Worm (Caenorhabditis elegans) whole organism, young adult: ENCODE results near the gene ssq-2.
A peak's percentile ranks its signal among the peaks of the same experiment; 100 is the strongest.

Experiments used
- B0261.1 ChIP-seq: sonication (generic microtip); optimal IDR thresholded peaks from 2 replicates; lab custom pipeline; 2016; ENCODE audit warnings: mild to moderate bottlenecking, missing genetic modification characterization, moderate library complexity, missing compliant biosample characterization
- B0336.3 ChIP-seq: fragments of 200-800 bp; sonication (Bioruptor generic); IDR thresholded peaks from 2 replicates; pipeline ENCODE4 v1.3.6; 2022; ENCODE audit warnings: missing genetic modification characterization, missing compliant biosample characterization
- F37B4.10 ChIP-seq: fragments of 200-800 bp; sonication (Bioruptor generic); IDR thresholded peaks from 2 replicates; pipeline ENCODE4 v1.3.6; 2022; ENCODE audit warnings: missing genetic modification characterization, missing compliant biosample characterization
- F49E8.2 ChIP-seq: sonication (generic microtip); optimal IDR thresholded peaks from 3 replicates; lab custom pipeline; 2017; ENCODE audit warnings: missing genetic modification characterization, mild to moderate bottlenecking, missing compliant biosample characterization, antibody characterized with exemption, moderate library complexity; ENCODE audit not compliant: insufficient read depth
- F57A8.1 ChIP-seq: fragments of 200-800 bp; sonication (Bioruptor generic); optimal IDR thresholded peaks from 2 replicates; lab custom pipeline; 2018; ENCODE audit warnings: mild to moderate bottlenecking, missing genetic modification characterization, moderate library complexity, missing compliant biosample characterization
- F57C9.4 ChIP-seq: sonication (generic microtip); optimal IDR thresholded peaks from 2 replicates; lab custom pipeline; 2017; ENCODE audit warnings: mild to moderate bottlenecking, missing genetic modification characterization, missing compliant biosample characterization
- K11D2.4 ChIP-seq: fragments of 200-800 bp; sonication (Bioruptor generic); IDR thresholded peaks from 2 replicates; pipeline ENCODE4 v1.3.6; 2022; ENCODE audit warnings: missing genetic modification reagents, missing genetic modification characterization, missing compliant biosample characterization
- K12H6.12 ChIP-seq: fragments of 200-800 bp; sonication (Bioruptor generic); optimal IDR thresholded peaks from 2 replicates; lab custom pipeline; 2018; ENCODE audit warnings: mild to moderate bottlenecking, missing genetic modification characterization, missing compliant biosample characterization
- Y79H2A.3 ChIP-seq: fragments of 200-800 bp; sonication (Bioruptor generic); conservative IDR thresholded peaks from 2 replicates; pipeline ENCODE4 v1.3.6; 2022; ENCODE audit warnings: missing genetic modification reagents, missing genetic modification characterization, missing compliant biosample characterization
- ama-1 ChIP-seq, 3 experiments: fragments of 150-350 bp in 1 of 3; sonication (generic microtip) in 2 of 3; optimal IDR thresholded peaks; 2 replicates each; lab custom pipeline; 2014 to 2018; ENCODE audit warnings: missing biosample characterization in 2 of 3, missing genetic modification characterization in 2 of 3, missing genetic modification reagents in 2 of 3
- attf-6 ChIP-seq: fragments of 200-800 bp; sonication (Bioruptor generic); IDR thresholded peaks from 2 replicates; pipeline ENCODE4 v1.3.6; 2022; ENCODE audit warnings: missing genetic modification reagents, missing genetic modification characterization, missing compliant biosample characterization
- bed-1 ChIP-seq: fragments of 200-800 bp; sonication (Bioruptor generic); IDR thresholded peaks from 2 replicates; pipeline ENCODE4 v1.3.6; 2022; ENCODE audit warnings: missing genetic modification reagents, missing genetic modification characterization, missing compliant biosample characterization
- cebp-2 ChIP-seq: fragments of 200-800 bp; sonication (Bioruptor generic); IDR thresholded peaks from 2 replicates; pipeline ENCODE4 v1.3.6; 2022; ENCODE audit warnings: missing genetic modification characterization, missing compliant biosample characterization
- ceh-100 ChIP-seq: fragments of 200-800 bp; sonication (Bioruptor generic); IDR thresholded peaks from 2 replicates; pipeline ENCODE4 v1.3.6; 2022; ENCODE audit warnings: missing genetic modification reagents, missing genetic modification characterization, missing compliant biosample characterization
- ceh-79 ChIP-seq: sonication (generic microtip); optimal IDR thresholded peaks from 2 replicates; lab custom pipeline; 2017; ENCODE audit warnings: mild to moderate bottlenecking, missing genetic modification characterization, missing compliant biosample characterization
- ceh-91 ChIP-seq: fragments of 200-800 bp; sonication (Bioruptor generic); IDR thresholded peaks from 2 replicates; pipeline ENCODE4 v1.3.6; 2022; ENCODE audit warnings: missing genetic modification reagents, missing genetic modification characterization, missing compliant biosample characterization
- egl-18 ChIP-seq: fragments of 200-800 bp; sonication (Bioruptor generic); IDR thresholded peaks from 2 replicates; pipeline ENCODE4 v1.3.6; 2022; ENCODE audit warnings: missing genetic modification reagents, missing genetic modification characterization, missing compliant biosample characterization
- egrh-3 ChIP-seq: fragments of 200-800 bp; sonication (Bioruptor generic); IDR thresholded peaks from 2 replicates; pipeline ENCODE4 v1.3.6; 2022; ENCODE audit warnings: missing genetic modification reagents, missing genetic modification characterization, missing compliant biosample characterization
- fkh-3 ChIP-seq: sonication (generic microtip); optimal IDR thresholded peaks from 2 replicates; lab custom pipeline; 2016; ENCODE audit warnings: mild to moderate bottlenecking, missing genetic modification characterization, missing compliant biosample characterization
- him-1 ChIP-seq: sonication (generic microtip); optimal IDR thresholded peaks from 2 replicates; lab custom pipeline; 2016; ENCODE audit warnings: missing genotype, missing genetic modification reagents, missing genetic modification characterization, missing compliant biosample characterization
- hmg-1.2 ChIP-seq: fragments of 200-800 bp; sonication (Bioruptor generic); IDR thresholded peaks from 2 replicates; pipeline ENCODE4 v1.3.6; 2022; ENCODE audit warnings: missing genetic modification reagents, missing genetic modification characterization, missing compliant biosample characterization
- hrde-1 ChIP-seq: sonication (generic microtip); optimal IDR thresholded peaks from 2 replicates; lab custom pipeline; 2016; ENCODE audit warnings: missing genetic modification characterization, mild to moderate bottlenecking, missing compliant biosample characterization, moderate library complexity, missing genotype, missing genetic modification reagents, borderline replicate concordance
- hsf-1 ChIP-seq: fragments of 200-800 bp; sonication (Bioruptor generic); IDR thresholded peaks from 2 replicates; pipeline ENCODE4 v1.3.6; 2022; ENCODE audit warnings: missing genetic modification reagents, missing genetic modification characterization, missing compliant biosample characterization
- lag-1 ChIP-seq: fragments of 200-800 bp; sonication (Bioruptor generic); IDR thresholded peaks from 2 replicates; pipeline ENCODE4 v1.3.6; 2022; ENCODE audit warnings: missing genetic modification reagents, missing genetic modification characterization, missing compliant biosample characterization
- lin-26 ChIP-seq: fragments of 200-800 bp; sonication (Bioruptor generic); IDR thresholded peaks from 2 replicates; pipeline ENCODE4 v1.3.6; 2022; ENCODE audit warnings: missing genetic modification reagents, missing genetic modification characterization, missing compliant biosample characterization
- lir-1 ChIP-seq: fragments of 200-800 bp; sonication (Bioruptor generic); conservative IDR thresholded peaks from 2 replicates; pipeline ENCODE4 v1.3.6; 2022; ENCODE audit warnings: missing genetic modification reagents, missing genetic modification characterization, missing compliant biosample characterization
- madf-10 ChIP-seq: sonication (generic microtip); optimal IDR thresholded peaks from 2 replicates; lab custom pipeline; 2016; ENCODE audit warnings: mild to moderate bottlenecking, missing genetic modification characterization, missing compliant biosample characterization
- madf-3 ChIP-seq: fragments of 200-800 bp; sonication (Bioruptor generic); IDR thresholded peaks from 2 replicates; pipeline ENCODE4 v1.3.6; 2022; ENCODE audit warnings: missing genetic modification reagents, missing genetic modification characterization, missing compliant biosample characterization
- madf-6 ChIP-seq: fragments of 200-800 bp; sonication (Bioruptor generic); IDR thresholded peaks from 2 replicates; pipeline ENCODE4 v1.3.6; 2022; ENCODE audit warnings: missing genetic modification reagents, missing genetic modification characterization, missing compliant biosample characterization
- madf-8 ChIP-seq: fragments of 200-800 bp; sonication (Bioruptor generic); conservative IDR thresholded peaks from 2 replicates; pipeline ENCODE4 v1.3.6; 2022; ENCODE audit warnings: missing genetic modification reagents, missing genetic modification characterization, missing compliant biosample characterization
- mel-28 ChIP-seq: sonication (generic microtip); optimal IDR thresholded peaks from 2 replicates; lab custom pipeline; 2016; ENCODE audit warnings: borderline replicate concordance, mild to moderate bottlenecking, missing genetic modification characterization, missing compliant biosample characterization
- sdz-38 ChIP-seq: sonication (generic microtip); optimal IDR thresholded peaks from 2 replicates; lab custom pipeline; 2016; ENCODE audit warnings: missing genotype, missing genetic modification characterization, missing compliant biosample characterization
- sea-2 ChIP-seq: fragments of 200-800 bp; sonication (Bioruptor generic); IDR thresholded peaks from 2 replicates; pipeline ENCODE4 v1.3.6; 2022; ENCODE audit warnings: missing genetic modification characterization, missing compliant biosample characterization
- snpc-1.1 ChIP-seq: sonication (generic microtip); optimal IDR thresholded peaks from 2 replicates; lab custom pipeline; 2017; ENCODE audit warnings: missing genetic modification characterization, mild to moderate bottlenecking, missing compliant biosample characterization, antibody characterized with exemption, moderate library complexity, missing genotype, missing genetic modification reagents; ENCODE audit not compliant: insufficient read depth
- snpc-3.4 ChIP-seq: sonication (generic microtip); optimal IDR thresholded peaks from 2 replicates; lab custom pipeline; 2017; ENCODE audit warnings: missing genetic modification characterization, mild to moderate bottlenecking, missing compliant biosample characterization, antibody characterized with exemption, moderate library complexity, missing genotype, missing genetic modification reagents
- snpc-4 ChIP-seq, 5 experiments: fragments of 150-350 bp in 1 of 5; sonication (generic microtip) in 4 of 5; optimal IDR thresholded peaks; 2 replicates each; lab custom pipeline; 2014 to 2018; ENCODE audit warnings: missing genetic modification characterization in 5 of 5, missing biosample characterization in 3 of 5, antibody characterized with exemption in 2 of 5, mild to moderate bottlenecking in 2 of 5, missing compliant biosample characterization in 2 of 5, missing genotype in 2 of 5, moderate library complexity in 2 of 5, missing genetic modification reagents in 1 of 5
- unc-62 ChIP-seq: fragments of 150-350 bp; optimal IDR thresholded peaks from 2 replicates; lab custom pipeline; 2014; ENCODE audit warnings: missing biosample characterization, missing genetic modification reagents, missing genetic modification characterization
- ztf-22 ChIP-seq: fragments of 200-800 bp; sonication (Bioruptor generic); optimal IDR thresholded peaks from 2 replicates; lab custom pipeline; 2018; ENCODE audit warnings: mild to moderate bottlenecking, missing genetic modification characterization, moderate library complexity, missing compliant biosample characterization

The ssq-2 gene

DNA sequence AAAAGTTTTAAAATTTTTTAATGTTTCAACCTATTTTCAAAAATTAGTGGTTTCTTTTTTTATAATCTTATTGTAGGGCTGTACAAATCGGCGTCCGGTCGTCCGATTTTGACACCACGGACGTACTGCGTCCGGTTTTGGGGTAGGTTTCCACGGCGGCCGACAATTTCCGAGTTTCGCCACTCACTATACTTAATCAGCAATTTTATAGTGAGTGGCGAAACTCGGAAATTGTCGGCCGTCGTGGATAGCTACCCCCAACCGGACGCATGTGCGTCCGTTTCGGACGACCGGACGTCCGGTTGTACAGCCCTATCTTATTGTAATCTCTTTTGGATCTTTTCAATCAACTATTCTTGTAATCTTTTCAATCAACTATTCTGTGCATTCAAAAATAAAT lies 15.1 kb downstream of the ssq-2 start:
- TF ChIP-seq snpc-4 (GFP tag; optimal IDR thresholded peaks at IDR 0.05; lab: Kevin White, UChicago) = peak; percentile 62
- peak in 3 of 4 experiments; percentile 84 to 97 (median 92) for TF ChIP-seq snpc-4 (tag; optimal IDR thresholded peaks at IDR 0.05; lab: Kevin White, UChicago)
- TF ChIP-seq snpc-1.1 (tag; lab: Kevin White, UChicago) = peak; percentile 83

DNA sequence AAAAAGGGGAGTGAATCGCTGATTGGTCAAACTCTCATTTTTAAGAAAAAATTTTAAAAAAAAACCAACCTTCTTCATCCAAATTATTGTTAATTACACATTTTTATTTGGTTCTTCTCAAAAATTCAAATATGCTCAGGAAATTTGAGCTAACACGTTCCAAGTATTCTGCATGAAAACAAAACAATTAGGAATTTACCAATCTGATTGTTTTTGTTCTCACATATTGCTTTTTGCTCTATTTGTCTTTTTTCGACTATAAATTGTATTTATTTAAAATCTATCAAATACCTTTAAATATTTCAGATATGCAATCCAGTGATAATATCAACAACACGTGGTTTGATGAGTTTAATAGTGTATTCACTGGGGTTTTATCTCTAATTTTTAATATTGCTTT lies 16.3 kb downstream of the ssq-2 start, which contains the start of gene srm-1:
Gene srm-1, plus strand, starts transcription at position 301 of the 400 bp plus-strand sequence.
- TF ChIP-seq attf-6 (GFP tag; lab: Robert Waterston, UW) (no peak), fkh-3 (no peak), snpc-3.4 (no peak), K12H6.12 (tag; lab: Kevin White, UChicago) (no peak), sea-2 (GFP tag; lab: Robert Waterston, UW) (no peak), ceh-100 (GFP tag; lab: Robert Waterston, UW) (no peak), B0261.1 (tag; lab: Kevin White, UChicago) (no peak), Y79H2A.3 (GFP tag; lab: Robert Waterston, UW) (no peak), F57A8.1 (GFP tag; lab: Kevin White, UChicago) (no peak), ceh-79 (tag; lab: Kevin White, UChicago) (no peak), ceh-91 (no peak), hrde-1 (tag; lab: Kevin White, UChicago) (no peak), egl-18 (GFP tag; lab: Robert Waterston, UW) (no peak), lin-26 (GFP tag; lab: Robert Waterston, UW) (no peak), B0336.3 (no peak), ztf-22 (GFP tag; lab: Kevin White, UChicago) (no peak)

DNA sequence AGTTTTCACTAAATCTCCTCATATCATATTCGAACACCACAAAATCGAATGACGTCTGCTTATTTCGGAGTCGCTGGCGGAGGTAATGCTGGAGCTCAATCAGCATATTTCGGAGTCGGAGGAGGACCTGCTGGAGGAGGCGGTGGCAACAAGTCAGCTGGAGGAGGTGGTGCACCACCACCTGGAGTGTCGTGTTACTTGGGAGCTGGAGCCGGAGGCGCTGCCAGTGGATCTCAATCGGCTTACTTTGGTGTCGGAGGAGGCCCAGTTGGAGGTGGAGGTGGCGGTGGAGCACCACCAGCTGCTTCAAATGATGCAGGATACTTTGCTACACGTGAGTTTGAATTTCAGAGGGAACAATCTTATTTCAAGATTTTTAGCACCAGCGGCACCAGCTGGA lies 20.5 kb downstream of the ssq-2 start, which contains the start of gene ssq-4:
Gene ssq-4, plus strand, starts transcription at position 19 of the 400 bp plus-strand sequence.
- TF ChIP-seq egrh-3 (GFP tag; lab: Robert Waterston, UW) = peak; percentile 75

DNA sequence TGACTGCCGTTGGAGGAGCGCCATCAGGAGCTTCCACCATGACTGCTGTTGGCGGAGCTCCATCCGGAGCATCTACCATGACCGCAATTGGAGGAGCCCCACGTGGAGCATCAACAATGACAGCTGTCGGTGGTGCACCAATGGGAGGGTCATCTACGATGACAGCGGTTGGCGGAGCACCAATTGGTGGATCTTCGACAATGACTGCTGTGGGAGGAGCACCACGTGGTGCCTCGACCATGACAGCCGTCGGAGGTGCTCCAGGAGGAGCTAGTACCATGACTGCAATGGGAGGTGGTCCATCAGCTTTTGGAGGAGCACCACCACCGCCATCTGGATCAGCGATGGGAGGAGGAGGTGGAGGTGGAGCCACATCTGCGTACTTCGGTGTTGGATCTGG lies 21.1 kb downstream of the ssq-2 start, which contains the start of gene T28H11.7:
Gene T28H11.7, minus strand, starts transcription at position 101 of the 400 bp plus-strand sequence.
- TF ChIP-seq egrh-3 (GFP tag; lab: Robert Waterston, UW) = peak; percentile 49; the same call in 1 of the 2 replicates
- TF ChIP-seq, all 124 proteins: peak for 1; not testable (repeated sequence) for 123

DNA sequence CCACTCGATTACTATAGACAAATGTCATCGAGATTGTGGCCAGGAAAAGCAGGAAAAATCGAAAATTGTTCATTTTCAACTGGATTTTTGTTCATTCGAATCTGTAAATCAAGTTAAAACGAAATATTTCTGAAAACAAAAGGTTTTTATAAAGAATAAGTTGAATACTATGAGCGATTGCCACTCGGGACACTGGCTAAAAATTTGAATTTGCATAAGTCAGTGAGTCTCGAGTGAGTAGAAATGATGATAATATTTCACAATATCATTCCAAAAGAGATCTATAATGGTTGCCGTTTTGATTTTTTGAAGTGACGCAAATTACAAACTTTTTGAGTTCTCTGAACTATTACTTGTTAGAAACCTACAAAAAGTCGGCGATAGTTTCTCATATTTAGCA lies 24.6 kb downstream of the ssq-2 start, which contains the start of gene T28H11.8:
Gene T28H11.8, minus strand, starts transcription at position 101 of the 400 bp plus-strand sequence.
- TF ChIP-seq madf-10 (tag; lab: Kevin White, UChicago) = no peak
- no peak for TF ChIP-seq ama-1 (optimal IDR thresholded peaks at IDR 0.05; lab: Kevin White, UChicago)
- TF ChIP-seq ama-1 (GFP tag; optimal IDR thresholded peaks at IDR 0.05; lab: Kevin White, UChicago) = no peak
- no peak for TF ChIP-seq snpc-3.4
- no peak for TF ChIP-seq him-1 (tag; lab: Kevin White, UChicago)
- no peak for TF ChIP-seq madf-8 (GFP tag; lab: Robert Waterston, UW)
- TF ChIP-seq lag-1 (GFP tag; lab: Robert Waterston, UW) = no peak
- no peak for TF ChIP-seq madf-6 (GFP tag; lab: Robert Waterston, UW)
- no peak for TF ChIP-seq cebp-2 (GFP tag; lab: Robert Waterston, UW)

DNA sequence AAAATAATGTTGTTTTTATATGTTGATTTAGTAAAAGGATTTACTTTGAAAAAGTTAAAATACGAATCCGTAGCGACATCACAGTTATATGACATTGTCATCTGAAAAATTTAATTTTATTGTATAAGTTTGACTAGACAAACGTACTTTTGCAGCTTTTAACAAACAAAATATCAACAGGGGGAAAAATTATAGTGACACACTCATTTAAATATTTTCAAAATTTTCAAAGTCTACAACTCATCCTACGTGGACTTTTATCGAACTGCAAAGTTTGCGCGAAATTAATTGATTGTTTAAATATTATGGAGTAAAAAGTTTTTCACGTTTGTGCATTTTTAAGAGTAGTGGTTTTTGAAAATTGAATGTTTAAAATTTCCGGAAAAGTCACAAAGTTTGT lies 29.7 kb downstream of the ssq-2 start, which contains the start of gene C09B9.85:
Gene C09B9.85, minus strand, starts transcription at position 101 of the 400 bp plus-strand sequence.
- no peak for TF ChIP-seq F57C9.4
- TF ChIP-seq B0261.1 (tag; lab: Kevin White, UChicago) = no peak
- TF ChIP-seq snpc-1.1 (tag; lab: Kevin White, UChicago) = no peak
- no peak for TF ChIP-seq lir-1 (GFP tag; lab: Robert Waterston, UW)
- no peak for TF ChIP-seq snpc-3.4
- no peak for TF ChIP-seq unc-62 (GFP tag; lab: Kevin White, UChicago)
- no peak for TF ChIP-seq F37B4.10 (GFP tag; lab: Robert Waterston, UW)
- TF ChIP-seq hsf-1 (GFP tag; lab: Robert Waterston, UW) = no peak
- TF ChIP-seq madf-3 (GFP tag; lab: Robert Waterston, UW) = no peak
- no peak for TF ChIP-seq lin-26 (GFP tag; lab: Robert Waterston, UW)
- TF ChIP-seq F49E8.2 = no peak
- TF ChIP-seq sdz-38 (tag; lab: Kevin White, UChicago) = no peak
- no peak for TF ChIP-seq bed-1 (GFP tag; lab: Robert Waterston, UW)
- no peak for TF ChIP-seq K11D2.4 (GFP tag; lab: Robert Waterston, UW)
- TF ChIP-seq hmg-1.2 (GFP tag; lab: Robert Waterston, UW) = no peak
- no peak for TF ChIP-seq mel-28 (tag; lab: Kevin White, UChicago)
- TF ChIP-seq, all 124 proteins: peak for 0
